Fruit fly (Drosophila melanogaster) whole organism, embryonic: ENCODE results near the gene CG31016.

Experiments used
- Atf3 ChIP-seq: fragments of 200-800 bp; sonication (Bioruptor generic); optimal IDR thresholded peaks from 3 replicates; lab custom pipeline; 2016; ENCODE audit warnings: missing biosample characterization, missing genetic modification characterization
- CG10209 ChIP-seq: fragments of 200-800 bp; sonication (Bioruptor generic); optimal IDR thresholded peaks from 3 replicates; lab custom pipeline; 2017; ENCODE audit warnings: missing biosample characterization, mild to moderate bottlenecking, missing genetic modification characterization, missing genetic modification reagents
- CG10274 ChIP-seq: fragments of 200-800 bp; sonication (Bioruptor generic); optimal IDR thresholded peaks from 3 replicates; lab custom pipeline; 2017; ENCODE audit warnings: missing biosample characterization, mild to moderate bottlenecking, missing genetic modification characterization
- CG10654 ChIP-seq: fragments of 200-800 bp; sonication (Bioruptor generic); optimal IDR thresholded peaks from 2 replicates; lab custom pipeline; 2016; ENCODE audit warnings: missing biosample characterization, missing genetic modification characterization
- CG11695 ChIP-seq: fragments of 200-800 bp; sonication (Bioruptor generic); IDR thresholded peaks from 3 replicates; pipeline ENCODE4 v1.3.6; 2022; ENCODE audit warnings: missing biosample characterization, missing genetic modification characterization
- CG12155 ChIP-seq: fragments of 200-800 bp; sonication (Bioruptor generic); optimal IDR thresholded peaks from 3 replicates; lab custom pipeline; 2016; ENCODE audit warnings: missing biosample characterization, missing genetic modification characterization
- CG13424 ChIP-seq: fragments of 200-800 bp; sonication (Bioruptor generic); optimal IDR thresholded peaks from 2 replicates; lab custom pipeline; 2019; ENCODE audit warnings: missing biosample characterization, mild to moderate bottlenecking, missing genetic modification characterization, moderate library complexity
- CG14860 ChIP-seq: fragments of 200-800 bp; sonication (Bioruptor generic); IDR thresholded peaks from 3 replicates; pipeline ENCODE4 v1.3.6; 2022; ENCODE audit warnings: missing biosample characterization, missing genetic modification characterization; ENCODE audit not compliant: partially characterized antibody
- CG15269 ChIP-seq: fragments of 200-800 bp; sonication (Bioruptor generic); optimal IDR thresholded peaks from 2 replicates; lab custom pipeline; 2018; ENCODE audit warnings: missing biosample characterization, mild to moderate bottlenecking, missing genetic modification characterization, moderate library complexity
- CG1603 ChIP-seq: fragments of 200-800 bp; sonication (Bioruptor generic); optimal IDR thresholded peaks from 2 replicates; lab custom pipeline; 2019; ENCODE audit warnings: missing biosample characterization, mild to moderate bottlenecking, missing genetic modification characterization, moderate library complexity
- CG2129 ChIP-seq: fragments of 200-800 bp; sonication (Bioruptor generic); IDR thresholded peaks from 2 replicates; pipeline ENCODE4 v1.3.6; 2022; ENCODE audit warnings: missing biosample characterization, missing genetic modification characterization; ENCODE audit not compliant: partially characterized antibody
- CG31224 ChIP-seq: fragments of 200-800 bp; sonication (Bioruptor generic); IDR thresholded peaks from 2 replicates; pipeline ENCODE4 v1.3.6; 2022; ENCODE audit warnings: missing biosample characterization, missing genetic modification characterization
- CG31388 ChIP-seq: fragments of 200-800 bp; sonication (Bioruptor generic); optimal IDR thresholded peaks from 2 replicates; lab custom pipeline; 2016; ENCODE audit warnings: missing biosample characterization, missing genetic modification characterization
- CG32532 ChIP-seq: fragments of 200-800 bp; sonication (Bioruptor generic); IDR thresholded peaks from 2 replicates; pipeline ENCODE4 v1.3.6; 2022; ENCODE audit warnings: missing biosample characterization, missing genetic modification characterization
- CG6813 ChIP-seq: fragments of 200-800 bp; sonication (Bioruptor generic); optimal IDR thresholded peaks from 2 replicates; lab custom pipeline; 2017; ENCODE audit warnings: missing biosample characterization, missing genetic modification characterization, mild to moderate bottlenecking, moderate library complexity, missing genetic modification reagents
- CG7372 ChIP-seq: fragments of 200-800 bp; sonication (Bioruptor generic); IDR thresholded peaks from 2 replicates; pipeline ENCODE4 v1.3.6; 2022; ENCODE audit warnings: missing biosample characterization, missing genetic modification characterization
- CG7786 ChIP-seq: fragments of 200-800 bp; sonication (Bioruptor generic); optimal IDR thresholded peaks from 2 replicates; lab custom pipeline; 2016; ENCODE audit warnings: missing biosample characterization, missing genetic modification characterization
- CG9609 ChIP-seq: fragments of 200-800 bp; sonication (Bioruptor generic); optimal IDR thresholded peaks from 3 replicates; lab custom pipeline; 2016; ENCODE audit warnings: missing biosample characterization, missing genetic modification characterization
- CG9797 ChIP-seq: fragments of 200-800 bp; sonication (Bioruptor generic); optimal IDR thresholded peaks from 3 replicates; lab custom pipeline; 2018; ENCODE audit warnings: missing biosample characterization, mild to moderate bottlenecking, missing genetic modification characterization
- Hmx ChIP-seq: fragments of 200-800 bp; sonication (Bioruptor generic); optimal IDR thresholded peaks from 2 replicates; lab custom pipeline; 2016; ENCODE audit warnings: missing biosample characterization, missing genetic modification characterization
- Med ChIP-seq: fragments of 200-800 bp; sonication (Bioruptor generic); peaks from one replicate; lab custom pipeline; 2016; ENCODE audit warnings: missing biosample characterization, missing genetic modification characterization, mild to moderate bottlenecking, inconsistent platforms, moderate library complexity
- Meics ChIP-seq: fragments of 200-800 bp; sonication (Bioruptor generic); optimal IDR thresholded peaks from 2 replicates; lab custom pipeline; 2017; ENCODE audit warnings: missing biosample characterization, mild to moderate bottlenecking, missing genetic modification characterization
- Mrtf ChIP-seq: fragments of 200-800 bp; sonication (Bioruptor generic); IDR thresholded peaks from 3 replicates; pipeline ENCODE4 v1.3.6; 2022; ENCODE audit warnings: missing biosample characterization, missing genetic modification characterization
- NFAT ChIP-seq: fragments of 200-800 bp; sonication (Bioruptor generic); IDR thresholded peaks from 2 replicates; pipeline ENCODE4 v1.3.6; 2022; ENCODE audit warnings: missing biosample characterization, missing genetic modification characterization
- Neu2 ChIP-seq: fragments of 200-800 bp; sonication (Bioruptor generic); optimal IDR thresholded peaks from 3 replicates; lab custom pipeline; 2016; ENCODE audit warnings: missing biosample characterization, missing genetic modification characterization, borderline replicate concordance
- Scr ChIP-seq: fragments of 200-800 bp; sonication (Bioruptor generic); IDR thresholded peaks from 2 replicates; pipeline ENCODE4 v1.3.6; 2022; ENCODE audit warnings: missing biosample characterization, missing genetic modification characterization; ENCODE audit not compliant: partially characterized antibody
- Stat92E ChIP-seq, 3 experiments: fragments of >200 bp in 2 of 3; fragments of 200-800 bp in 1 of 3; sonication (Bioruptor generic) in 1 of 3; optimal IDR thresholded peaks; 2 replicates each; lab custom pipeline; 2017 to 2019; ENCODE audit warnings: missing biosample characterization in 3 of 3, missing genetic modification characterization in 3 of 3, mild to moderate bottlenecking in 1 of 3, moderate library complexity in 1 of 3
- amos ChIP-seq: fragments of 200-800 bp; sonication (Bioruptor generic); IDR thresholded peaks from 2 replicates; pipeline ENCODE4 v1.3.6; 2022; ENCODE audit warnings: missing biosample characterization, missing genetic modification characterization; ENCODE audit not compliant: partially characterized antibody
- ap ChIP-seq: fragments of 200-800 bp; sonication (Bioruptor generic); IDR thresholded peaks from 2 replicates; pipeline ENCODE4 v1.3.6; 2022; ENCODE audit warnings: missing biosample characterization, missing genetic modification characterization
- ato ChIP-seq: fragments of 200-800 bp; sonication (Bioruptor generic); IDR thresholded peaks from 2 replicates; pipeline ENCODE4 v1.3.6; 2022; ENCODE audit warnings: missing biosample characterization, missing genetic modification characterization; ENCODE audit not compliant: partially characterized antibody
- bab2 ChIP-seq: fragments of 200-800 bp; sonication (Bioruptor generic); optimal IDR thresholded peaks from 2 replicates; lab custom pipeline; 2016; ENCODE audit warnings: missing biosample characterization, missing genetic modification characterization
- caup ChIP-seq: fragments of 200-800 bp; sonication (Bioruptor generic); optimal IDR thresholded peaks from 3 replicates; lab custom pipeline; 2017; ENCODE audit warnings: missing biosample characterization, mild to moderate bottlenecking, missing genetic modification characterization, moderate library complexity; ENCODE audit not compliant: severe bottlenecking
- chif ChIP-seq, 2 experiments: fragments of 200-800 bp; sonication (Bioruptor generic); optimal IDR thresholded peaks; 3 replicates each; lab custom pipeline; 2016; ENCODE audit warnings: missing biosample characterization in 2 of 2, missing genetic modification characterization in 2 of 2
- dmrt11E ChIP-seq: fragments of 200-800 bp; sonication (Bioruptor generic); optimal IDR thresholded peaks from 3 replicates; lab custom pipeline; 2018; ENCODE audit warnings: missing biosample characterization, mild to moderate bottlenecking, missing genetic modification characterization, moderate library complexity
- dysf ChIP-seq: fragments of 200-800 bp; sonication (Bioruptor generic); IDR thresholded peaks from 3 replicates; pipeline ENCODE4 v1.3.6; 2022; ENCODE audit warnings: missing biosample characterization, missing genetic modification characterization
- eyg ChIP-seq: fragments of 200-800 bp; sonication (Bioruptor generic); optimal IDR thresholded peaks from 3 replicates; lab custom pipeline; 2016; ENCODE audit warnings: missing biosample characterization, missing genetic modification characterization
- fd102C ChIP-seq: fragments of 200-800 bp; sonication (Bioruptor generic); optimal IDR thresholded peaks from 2 replicates; lab custom pipeline; 2018; ENCODE audit warnings: missing biosample characterization, mild to moderate bottlenecking, missing genetic modification characterization, moderate library complexity
- insv ChIP-seq, 2 experiments: fragments of 200-800 bp; sonication (Bioruptor generic); optimal IDR thresholded peaks; 3 replicates each; lab custom pipeline; 2016 to 2018; ENCODE audit warnings: missing biosample characterization in 2 of 2, missing genetic modification characterization in 2 of 2
- kni ChIP-seq: fragments of 200-800 bp; sonication (Bioruptor generic); optimal IDR thresholded peaks from 3 replicates; lab custom pipeline; 2017; ENCODE audit warnings: mild to moderate bottlenecking, missing biosample characterization, missing genetic modification reagents, missing genetic modification characterization
- sc ChIP-seq, 3 experiments: fragments of >200 bp in 2 of 3; fragments of 200-800 bp in 1 of 3; sonication (Bioruptor generic) in 1 of 3; optimal IDR thresholded peaks; 2 replicates in 2 of 3; 3 replicates in 1 of 3; lab custom pipeline; 2017; ENCODE audit warnings: mild to moderate bottlenecking in 1 of 3, missing biosample characterization in 1 of 3, missing genetic modification characterization in 1 of 3, missing genetic modification reagents in 1 of 3
- sens-2 ChIP-seq: fragments of 200-800 bp; sonication (Bioruptor generic); IDR thresholded peaks from 2 replicates; pipeline ENCODE4 v1.3.6; 2022; ENCODE audit warnings: missing biosample characterization, missing genetic modification characterization
- sim ChIP-seq: fragments of 200-800 bp; sonication (Bioruptor generic); IDR thresholded peaks from 2 replicates; pipeline ENCODE4 v1.3.6; 2022; ENCODE audit warnings: missing biosample characterization, missing genetic modification characterization
- so ChIP-seq: fragments of 200-800 bp; sonication (Bioruptor generic); IDR thresholded peaks from 3 replicates; pipeline ENCODE4 v1.3.6; 2022; ENCODE audit warnings: missing biosample characterization, missing genetic modification characterization
- sqz ChIP-seq: fragments of 200-800 bp; sonication (Bioruptor generic); optimal IDR thresholded peaks from 3 replicates; lab custom pipeline; 2018; ENCODE audit warnings: missing biosample characterization, mild to moderate bottlenecking, missing genetic modification characterization
- ssp ChIP-seq: fragments of 200-800 bp; sonication (Bioruptor generic); IDR thresholded peaks from 2 replicates; pipeline ENCODE4 v1.3.6; 2022; ENCODE audit warnings: missing biosample characterization, missing genetic modification characterization
- wor ChIP-seq: fragments of 200-800 bp; sonication (Bioruptor generic); IDR thresholded peaks from 2 replicates; pipeline ENCODE4 v1.3.6; 2022; ENCODE audit warnings: missing biosample characterization, missing genetic modification characterization
- zen2 ChIP-seq: fragments of 200-800 bp; sonication (Bioruptor generic); IDR thresholded peaks from 3 replicates; pipeline ENCODE4 v1.3.6; 2022; ENCODE audit warnings: missing biosample characterization, missing genetic modification characterization; ENCODE audit not compliant: partially characterized antibody

CG31016 gene

DNA sequence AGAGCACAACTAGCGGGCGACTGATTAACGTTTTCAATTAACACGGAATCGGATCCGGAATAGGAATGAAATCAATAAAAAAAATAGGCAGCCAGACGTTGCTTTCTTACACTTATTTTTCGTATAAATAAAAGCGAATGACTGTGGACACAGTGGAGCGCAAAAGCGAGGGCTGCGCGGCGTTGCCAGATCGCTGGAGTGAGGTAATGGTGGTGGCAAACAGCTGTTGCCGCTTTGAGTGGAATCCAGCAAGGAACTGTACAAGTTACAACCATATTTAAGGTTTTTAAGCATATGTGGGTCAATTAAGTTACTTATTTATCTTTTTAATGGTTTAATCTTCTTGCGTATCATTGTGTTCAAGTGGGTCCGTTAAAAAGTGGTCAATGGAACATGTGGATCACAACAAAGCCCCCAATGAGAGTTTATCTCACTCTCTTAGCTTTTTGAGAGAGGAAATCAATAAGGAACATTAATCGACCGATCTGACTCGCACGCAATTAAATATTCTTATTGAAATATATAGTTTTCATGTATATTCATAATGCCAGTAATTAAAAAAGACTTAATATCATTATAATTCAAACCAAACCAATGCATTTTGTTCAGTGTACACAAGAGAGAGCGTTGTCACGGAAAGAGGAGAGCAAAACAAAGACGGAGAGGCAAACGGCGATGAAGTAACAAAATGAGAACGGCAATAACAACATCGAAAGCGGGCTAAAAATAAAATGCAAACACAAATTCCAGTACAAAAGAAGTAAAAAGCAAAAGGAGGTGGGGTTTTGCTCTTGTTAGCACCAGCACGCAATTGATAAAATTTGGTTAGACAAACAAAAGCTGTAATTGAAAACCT lies 5.6 kb upstream of the CG31016 start (continued):
- peak; percentile 92 for TF ChIP-seq CG6813 (GFP tag; lab: Kevin White, UChicago)
- TF ChIP-seq fd102C (GFP tag; lab: Kevin White, UChicago) = peak; percentile 56
- no peak for TF ChIP-seq CG14860 (GFP tag; lab: Robert Waterston, UW)
- peak; percentile 91 for TF ChIP-seq caup
- no peak for TF ChIP-seq CG2129
- TF ChIP-seq CG1603 = peak; percentile 90
- peak; percentile 89 for TF ChIP-seq sim
- peak; percentile 77 for TF ChIP-seq wor
- TF ChIP-seq sens-2 (GFP tag; lab: Robert Waterston, UW) = peak; percentile 91
- TF ChIP-seq dysf = peak; percentile 92
- TF ChIP-seq Neu2 (GFP tag; lab: Kevin White, UChicago) = peak; percentile 48
- peak; percentile 87 for TF ChIP-seq CG7786 (GFP tag; lab: Kevin White, UChicago)
- peak; percentile 72 for TF ChIP-seq eyg (GFP tag; lab: Kevin White, UChicago)
- TF ChIP-seq CG10209 (GFP tag; lab: Kevin White, UChicago) = peak; percentile 87
- TF ChIP-seq zen2 (GFP tag; lab: Robert Waterston, UW) = no peak
- TF ChIP-seq CG10654 (GFP tag; lab: Kevin White, UChicago) = peak; percentile 83
- peak; percentile 73 for TF ChIP-seq ssp (GFP tag; lab: Robert Waterston, UW)
- TF ChIP-seq Hmx (GFP tag; lab: Kevin White, UChicago) = peak; percentile 79
- TF ChIP-seq CG31224 (GFP tag; lab: Robert Waterston, UW) = peak; percentile 81
- TF ChIP-seq CG10274 (GFP tag; lab: Kevin White, UChicago) = peak; percentile 67
- TF ChIP-seq so = peak; percentile 96
- peak; percentile 90 for TF ChIP-seq CG13424 (tag; lab: Kevin White, UChicago)
- TF ChIP-seq CG7372 (GFP tag; lab: Robert Waterston, UW) = peak; percentile 86
- TF ChIP-seq CG12155 = peak; percentile 83
- TF ChIP-seq Atf3 (GFP tag; lab: Kevin White, UChicago) = peak; percentile 85
- no peak for TF ChIP-seq sc (optimal IDR thresholded peaks at IDR 0.05; lab: Kevin White, UChicago)
- peak; percentile 80 for TF ChIP-seq sc (GFP tag; optimal IDR thresholded peaks at IDR 0.05; lab: Kevin White, UChicago)
- peak; percentile 92 for TF ChIP-seq ap (GFP tag; lab: Robert Waterston, UW)
- TF ChIP-seq CG9609 (GFP tag; lab: Kevin White, UChicago) = peak; percentile 81
- TF ChIP-seq kni = no peak
- TF ChIP-seq CG11695 (GFP tag; lab: Robert Waterston, UW) = peak; percentile 95
- peak; percentile 79 for TF ChIP-seq dmrt11E
- TF ChIP-seq chif (GFP tag; optimal IDR thresholded peaks at IDR 0.05; lab: Kevin White, UChicago) = peak; percentile 81 to 86
- TF ChIP-seq Stat92E (GFP tag; optimal IDR thresholded peaks at IDR 0.05; lab: Kevin White, UChicago) = peak in 1 of 3 experiments; percentile 49
- peak; percentile 6 for TF ChIP-seq CG9797 (GFP tag; lab: Kevin White, UChicago)

DNA sequence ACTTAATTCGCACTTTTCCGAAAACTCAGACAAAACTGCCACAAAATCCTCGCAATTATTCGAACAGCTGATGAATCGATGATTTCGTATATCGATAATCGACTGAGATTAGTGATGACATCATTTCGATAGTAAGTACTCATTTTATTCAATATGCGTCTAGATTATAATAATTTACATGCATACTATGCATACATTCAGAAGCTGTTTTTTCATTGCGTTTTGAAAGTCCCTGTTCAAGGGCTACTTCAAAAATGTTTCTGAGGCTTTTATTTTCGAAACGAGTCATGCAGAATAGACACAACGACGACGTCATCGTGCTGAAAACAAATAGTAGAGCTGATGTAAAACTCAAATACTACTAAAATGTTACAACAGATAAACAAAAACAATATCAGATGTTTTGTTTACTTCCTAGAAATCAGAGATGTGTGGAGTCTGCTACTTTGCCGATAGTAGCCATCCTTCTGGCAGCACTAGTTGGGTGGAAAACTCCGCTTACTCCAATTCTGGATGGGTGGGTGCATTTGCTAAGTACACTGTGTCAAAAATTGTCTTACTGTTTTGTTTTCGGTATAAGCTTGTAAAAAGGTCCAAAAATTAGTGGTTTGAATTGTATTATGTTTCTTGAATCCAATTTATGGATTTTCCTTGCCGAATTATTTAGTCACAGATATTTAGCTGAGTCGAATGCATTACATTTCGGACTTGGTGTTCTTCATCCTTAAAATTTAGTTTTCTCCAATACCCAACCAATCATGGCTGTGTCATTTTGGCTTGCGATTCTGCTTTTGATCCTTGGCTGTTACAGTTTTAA lies 4.3 kb upstream of the CG31016 start, which contains the start of the genes CG2246 and CG31021:
Gene CG2246, minus strand, starts transcription at position 50 of the 817 bp plus-strand sequence.
Gene CG31021, plus strand, starts transcription at position 767 of the 817 bp plus-strand sequence.
- TF ChIP-seq Meics (GFP tag; lab: Kevin White, UChicago) (peak; percentile 6), amos (GFP tag; lab: Robert Waterston, UW) (peak; percentile 92), bab2 (peak; percentile 51), insv (GFP tag; optimal IDR thresholded peaks at IDR 0.05; lab: Kevin White, UChicago) (peak in 1 of 2 experiments; percentile 33), CG31388 (GFP tag; lab: Kevin White, UChicago) (no peak), ato (GFP tag; lab: Robert Waterston, UW) (peak; percentile 76), sqz (no peak), Mrtf (GFP tag; lab: Robert Waterston, UW) (peak; percentile 55; the same call in 2 of the 3 replicates), CG32532 (GFP tag; lab: Robert Waterston, UW) (peak; percentile 72), CG15269 (tag; lab: Kevin White, UChicago) (peak; percentile 28), Scr (GFP tag; lab: Robert Waterston, UW) (peak; percentile 81), Med (GFP tag; lab: Kevin White, UChicago) (peak; percentile 94), NFAT (GFP tag; lab: Robert Waterston, UW) (peak; percentile 85)
